Worm (Caenorhabditis elegans): Measurements from ENCODE around the gene str-255.
A peak's percentile ranks its signal among the peaks of the same experiment; 100 is the strongest.
"Not testable (repeated sequence)": the region's sequence is repeated elsewhere in the genome, so short reads cannot be mapped to it uniquely, and the experiment has no call there.

Gene str-255

ce11 chrV:2146795-2147194 is 16.8 kb downstream of the str-255 start, which contains the start of gene srbc-20:
Gene srbc-20, plus strand, starts transcription at chrV:2147095.
- TF ChIP-seq nhr-76 (tag; optimal IDR thresholded peaks at IDR 0.05), result no peak
- TF ChIP-seq ceh-82 (tag; optimal IDR thresholded peaks at IDR 0.05), result no peak
- no peak for TF ChIP-seq unc-62 (GFP tag; optimal IDR thresholded peaks at IDR 0.05)
- no peak for TF ChIP-seq daf-12 (tag; optimal IDR thresholded peaks at IDR 0.05)
- TF ChIP-seq nhr-43 (tag; optimal IDR thresholded peaks at IDR 0.05; ENCODE audit: poor library complexity, severe bottlenecking), result no peak
- TF ChIP-seq nhr-11 (tag; optimal IDR thresholded peaks at IDR 0.05), result no peak
- TF ChIP-seq nhr-67 (tag; optimal IDR thresholded peaks at IDR 0.05), result no peak

- TF ChIP-seq zag-1 (tag; optimal IDR thresholded peaks at IDR 0.05), result no peak
- TF ChIP-seq nhr-67 (tag; optimal IDR thresholded peaks at IDR 0.05), result no peak
- TF ChIP-seq snpc-4 (tag; optimal IDR thresholded peaks at IDR 0.05), result no peak
- TF ChIP-seq egl-27 (tag; optimal IDR thresholded peaks at IDR 0.05), result no peak
Measured at ce11 chrV:2146044-2146443, 17.6 kb downstream of the str-255 start, which contains the start of gene str-52. Gene str-52, minus strand, starts transcription at chrV:2146144.

- not testable (repeated sequence) for TF ChIP-seq mml-1, elt-3, nhr-12 (tag; optimal IDR thresholded peaks at IDR 0.05)
Measured at ce11 chrV:2144408-2144807, 19.2 kb downstream of the str-255 start, which contains the start of gene F22F7.12. Gene F22F7.12, minus strand, starts transcription at chrV:2144508.

ce11 chrV:2139918-2140317 is 23.7 kb downstream of the str-255 start, which contains the start of gene F22F7.7:
Gene F22F7.7, minus strand, starts transcription at chrV:2140042.
- no peak for TF ChIP-seq egl-5 (tag; optimal IDR thresholded peaks at IDR 0.05)
- no peak for TF ChIP-seq eor-1 (tag; optimal IDR thresholded peaks at IDR 0.05)
- TF ChIP-seq aly-2 (tag; optimal IDR thresholded peaks at IDR 0.05), result no peak
- TF ChIP-seq nhr-11 (tag; optimal IDR thresholded peaks at IDR 0.05), result no peak
- no peak for TF ChIP-seq ZK546.5 (tag; optimal IDR thresholded peaks at IDR 0.05)
- TF ChIP-seq hmg-11 (tag; optimal IDR thresholded peaks at IDR 0.05), result no peak
- TF ChIP-seq ceh-28 (tag; optimal IDR thresholded peaks at IDR 0.05), result no peak
- TF ChIP-seq unc-62 (GFP tag; optimal IDR thresholded peaks at IDR 0.05), result no peak
- TF ChIP-seq sea-2 (GFP tag; optimal IDR thresholded peaks at IDR 0.05), result no peak
- no peak for TF ChIP-seq snpc-4 (tag; optimal IDR thresholded peaks at IDR 0.05)
- no peak for TF ChIP-seq ama-1 (optimal IDR thresholded peaks at IDR 0.05)
- no peak for TF ChIP-seq lsy-12 (tag; optimal IDR thresholded peaks at IDR 0.05)
- TF ChIP-seq mml-1 (tag; optimal IDR thresholded peaks at IDR 0.05), result no peak
- TF ChIP-seq nhr-43 (tag; optimal IDR thresholded peaks at IDR 0.05; ENCODE audit: poor library complexity, severe bottlenecking), result no peak

- TF ChIP-seq egl-5 (tag; optimal IDR thresholded peaks at IDR 0.05) (no peak), jun-1 (tag; optimal IDR thresholded peaks at IDR 0.05) (peak; percentile 28)
Measured at ce11 chrV:2138287-2138686, 25.3 kb downstream of the str-255 start.

ce11 chrV:2137010-2137409 is 26.6 kb downstream of the str-255 start:
- TF ChIP-seq elt-2 (tag; optimal IDR thresholded peaks at IDR 0.05) (peak; percentile 10), nhr-237 (tag; optimal IDR thresholded peaks at IDR 0.05) (no peak), nhr-76 (tag; optimal IDR thresholded peaks at IDR 0.05) (peak; percentile 59), egl-27 (tag; optimal IDR thresholded peaks at IDR 0.05) (no peak), ztf-4 (tag; optimal IDR thresholded peaks at IDR 0.05) (no peak), R02D3.7 (tag; optimal IDR thresholded peaks at IDR 0.05) (no peak)

ce11 chrV:2135323-2135722 is 28.3 kb downstream of the str-255 start:
- TF ChIP-seq lin-39 (tag; optimal IDR thresholded peaks at IDR 0.05) (peak; percentile 39), zag-1 (tag; optimal IDR thresholded peaks at IDR 0.05) (no peak), nhr-23 (tag; optimal IDR thresholded peaks at IDR 0.05) (no peak), ceh-9 (tag; optimal IDR thresholded peaks at IDR 0.05) (no peak), ZK546.5 (tag; optimal IDR thresholded peaks at IDR 0.05) (no peak), nhr-43 (tag; optimal IDR thresholded peaks at IDR 0.05; ENCODE audit: poor library complexity, severe bottlenecking) (no peak), nhr-76 (tag; optimal IDR thresholded peaks at IDR 0.05) (no peak), nhr-12 (tag; optimal IDR thresholded peaks at IDR 0.05) (no peak), fkh-2 (tag; optimal IDR thresholded peaks at IDR 0.05) (no peak), jun-1 (tag; optimal IDR thresholded peaks at IDR 0.05) (peak; percentile 86), pha-4 (tag; optimal IDR thresholded peaks at IDR 0.05) (no peak), skn-1 (tag; optimal IDR thresholded peaks at IDR 0.05) (no peak), nhr-77 (tag; optimal IDR thresholded peaks at IDR 0.05) (no peak), ceh-82 (tag; optimal IDR thresholded peaks at IDR 0.05) (no peak), ztf-11 (tag; optimal IDR thresholded peaks at IDR 0.05) (no peak), elt-2 (tag; optimal IDR thresholded peaks at IDR 0.05) (peak; percentile 11), ceh-28 (tag; optimal IDR thresholded peaks at IDR 0.05) (no peak), ceh-16 (tag; optimal IDR thresholded peaks at IDR 0.05) (no peak), aly-2 (tag; optimal IDR thresholded peaks at IDR 0.05) (no peak), elt-1 (tag; optimal IDR thresholded peaks at IDR 0.05) (no peak), nhr-28 (tag; optimal IDR thresholded peaks at IDR 0.05) (no peak), ama-1 (optimal IDR thresholded peaks at IDR 0.05) (no peak), tbx-2 (tag; optimal IDR thresholded peaks at IDR 0.05) (no peak), egl-27 (tag; optimal IDR thresholded peaks at IDR 0.05) (no peak), pqm-1 (tag; optimal IDR thresholded peaks at IDR 0.05) (no peak), unc-62 (GFP tag; optimal IDR thresholded peaks at IDR 0.05) (no peak), egl-5 (tag; optimal IDR thresholded peaks at IDR 0.05) (no peak)
